Worm (Caenorhabditis elegans) whole organism, L3 larva: ENCODE results near the gene sto-5.

Experiments
- lin-39 ChIP-seq: fragments of 150-350 bp; optimal IDR thresholded peaks from 2 replicates; lab custom pipeline; 2018; ENCODE audit warnings: missing biosample characterization, missing genetic modification reagents, missing genetic modification characterization
- nhr-25 ChIP-seq: sonication (generic microtip); optimal IDR thresholded peaks from 2 replicates; lab custom pipeline; 2017; ENCODE audit warnings: missing biosample characterization, missing genetic modification characterization
- nhr-77 ChIP-seq: fragments of 150-350 bp; optimal IDR thresholded peaks from 2 replicates; lab custom pipeline; 2014; ENCODE audit warnings: missing biosample characterization, missing genetic modification characterization
- zag-1 ChIP-seq: fragments of 150-350 bp; optimal IDR thresholded peaks from 2 replicates; lab custom pipeline; 2014; ENCODE audit warnings: missing biosample characterization, missing genetic modification characterization

DNA sequence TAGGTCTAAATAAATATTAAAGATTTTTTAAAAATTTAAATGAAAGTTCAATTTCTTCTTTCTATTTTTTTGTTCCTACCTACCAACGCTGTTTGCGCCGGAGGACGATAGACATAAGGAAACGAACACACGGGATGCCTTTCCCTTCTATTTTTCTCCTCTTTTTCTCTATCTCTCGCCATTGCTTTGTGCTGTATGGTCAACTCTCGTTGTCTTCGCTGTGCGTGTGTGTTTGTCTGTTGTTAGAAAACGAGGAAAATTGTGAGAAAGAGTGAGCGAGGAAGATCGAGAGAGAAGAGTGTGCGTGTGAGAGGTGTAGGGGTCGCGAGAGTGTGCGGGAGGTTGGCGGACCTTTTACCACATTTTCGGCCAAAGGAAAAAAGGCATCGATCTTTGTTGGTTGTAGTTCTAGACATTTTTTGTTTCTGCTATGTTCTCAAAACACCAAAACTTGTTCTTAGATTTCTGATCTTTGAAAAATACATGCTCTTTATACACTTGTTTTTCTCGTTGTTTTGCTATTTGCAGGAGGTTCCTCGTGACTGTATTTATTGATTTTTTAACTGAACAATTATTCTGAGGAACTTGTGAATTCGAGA, 26.1 kb downstream of the sto-5 start:
- peak; percentile 58 for TF ChIP-seq nhr-25 (tag; lab: Kevin White, UChicago)
- TF ChIP-seq lin-39 (tag; lab: Kevin White, UChicago) = peak; percentile 76
- TF ChIP-seq zag-1 (tag; lab: Kevin White, UChicago) = no peak
- TF ChIP-seq nhr-77 (tag; lab: Kevin White, UChicago) = no peak
